Fruit fly (Drosophila melanogaster): Measurements from ENCODE around the gene Npc2c.

The Npc2c gene

DNA sequence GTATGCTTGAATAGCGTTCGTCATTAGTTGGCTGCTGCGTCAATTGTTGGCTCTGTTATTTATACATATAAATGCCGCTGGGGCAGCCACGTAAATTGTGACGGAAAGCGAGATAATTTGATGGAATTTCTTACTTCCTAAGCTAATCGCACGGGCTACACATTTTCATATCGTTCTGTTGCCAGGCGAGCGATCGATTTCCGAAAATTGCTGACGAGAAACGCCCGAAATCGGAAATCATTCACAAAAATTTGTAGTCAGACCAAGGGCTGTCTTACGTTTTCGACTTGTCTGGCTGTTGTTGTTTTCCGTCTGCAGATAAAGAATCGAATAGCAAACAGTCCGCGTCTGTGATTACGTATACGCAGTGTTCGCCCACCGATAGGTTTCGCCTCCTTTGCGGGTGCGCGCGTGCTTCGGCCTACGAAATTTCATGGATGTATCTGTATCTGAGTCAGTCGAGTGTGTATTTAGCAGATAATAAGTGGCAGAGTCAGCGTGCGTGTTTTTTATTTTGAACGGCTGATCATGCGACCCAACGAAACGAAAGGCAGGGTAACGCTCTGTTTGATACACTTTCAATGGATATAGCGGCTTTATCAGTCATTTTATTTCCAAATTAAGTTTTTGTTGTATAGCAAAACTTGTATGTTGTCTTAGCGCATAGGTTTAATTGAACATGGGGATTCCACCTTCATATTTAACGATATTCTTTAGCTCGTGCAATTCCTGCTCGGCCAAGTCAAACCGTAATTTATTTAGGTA, 37.7 kb downstream of the Npc2c start (continued):
- TF ChIP-seq CG2202 (tag; optimal IDR thresholded peaks at IDR 0.05) (no peak), pzg (GFP tag; optimal IDR thresholded peaks at IDR 0.05) (no peak), Fer2 (tag; optimal IDR thresholded peaks at IDR 0.05) (peak; percentile 43), H2.0 (GFP tag; IDR thresholded peaks at IDR 0.05) (peak; percentile 61)

DNA sequence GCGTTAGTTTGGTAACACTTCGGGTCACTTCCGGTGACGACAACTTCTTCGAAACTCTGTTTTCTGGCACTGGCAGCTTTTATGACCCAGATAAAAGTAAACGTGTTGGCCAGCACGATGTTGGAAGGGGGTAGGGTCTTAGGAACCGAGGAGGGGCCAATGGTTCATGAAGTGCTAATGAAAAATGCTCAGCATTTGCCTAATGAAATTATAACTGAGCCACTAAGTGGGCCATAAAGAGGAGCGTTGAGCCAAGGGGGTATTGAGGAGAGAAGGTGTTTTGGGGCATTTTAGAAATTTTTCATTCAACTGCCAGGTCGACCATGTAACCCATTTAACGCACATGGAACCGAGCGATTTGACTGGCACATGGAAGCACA, 38.2 kb downstream of the Npc2c start:
- TF ChIP-seq CG11695 (GFP tag; IDR thresholded peaks at IDR 0.05): no peak
- no peak for TF ChIP-seq dmrt11E (tag; optimal IDR thresholded peaks at IDR 0.05)
- TF ChIP-seq CG18011 (GFP tag; optimal IDR thresholded peaks at IDR 0.05): no peak
- TF ChIP-seq grau (tag; optimal IDR thresholded peaks at IDR 0.05): no peak
- no peak for TF ChIP-seq CG15601 (tag; optimal IDR thresholded peaks at IDR 0.05)
- TF ChIP-seq CG17359 (tag; optimal IDR thresholded peaks at IDR 0.05): no peak
- TF ChIP-seq CG12104 (GFP tag; optimal IDR thresholded peaks at IDR 0.05): no peak
- no peak for TF ChIP-seq lilli (GFP tag; optimal IDR thresholded peaks at IDR 0.05)
- TF ChIP-seq CG4707 (GFP tag; optimal IDR thresholded peaks at IDR 0.05): no peak
- TF ChIP-seq CG6654 (GFP tag; optimal IDR thresholded peaks at IDR 0.05): no peak
- TF ChIP-seq zf30C (GFP tag; optimal IDR thresholded peaks at IDR 0.05): no peak
- TF ChIP-seq otp (GFP tag; IDR thresholded peaks at IDR 0.05): peak; percentile 75; the same call in 2 of the 3 replicates
- no peak for TF ChIP-seq pita (GFP tag; optimal IDR thresholded peaks at IDR 0.05)
- TF ChIP-seq tup (GFP tag; optimal IDR thresholded peaks at IDR 0.05): no peak
- TF ChIP-seq CG1647 (GFP tag; optimal IDR thresholded peaks at IDR 0.05): no peak
- no peak for TF ChIP-seq Deaf1 (tag; optimal IDR thresholded peaks at IDR 0.05)
- TF ChIP-seq CG10462 (GFP tag; optimal IDR thresholded peaks at IDR 0.05): no peak
- no peak for TF ChIP-seq Elba2 (GFP tag; optimal IDR thresholded peaks at IDR 0.05)
- TF ChIP-seq chm (GFP tag; IDR thresholded peaks at IDR 0.05): no peak
- no peak for TF ChIP-seq CG4282 (GFP tag; optimal IDR thresholded peaks at IDR 0.05)
- TF ChIP-seq run (tag; optimal IDR thresholded peaks at IDR 0.05): no peak
- no peak for TF ChIP-seq lbe (GFP tag; optimal IDR thresholded peaks at IDR 0.05)
- TF ChIP-seq CG14667 (GFP tag; IDR thresholded peaks at IDR 0.05): no peak; the same call in 1 of the 2 replicates
- 0 out of 2 replicates have a peak, but pooled peaks have one; percentile 14 for TF ChIP-seq nerfin-2 (GFP tag; IDR thresholded peaks at IDR 0.05; ENCODE audit: partially characterized antibody)
- no peak for TF ChIP-seq sim (GFP tag; IDR thresholded peaks at IDR 0.05)
- TF ChIP-seq CG10147 (GFP tag; optimal IDR thresholded peaks at IDR 0.05): no peak
- TF ChIP-seq hbn (GFP tag; IDR thresholded peaks at IDR 0.05; ENCODE audit: partially characterized antibody): no peak
- peak; percentile 37 for TF ChIP-seq sd (tag; optimal IDR thresholded peaks at IDR 0.05)
- no peak for TF ChIP-seq cad (GFP tag; optimal IDR thresholded peaks at IDR 0.05)
- no peak for TF ChIP-seq CG17829 (tag; optimal IDR thresholded peaks at IDR 0.05)
- peak; percentile 29 for TF ChIP-seq cwo (GFP tag; optimal IDR thresholded peaks at IDR 0.05)
- no peak for TF ChIP-seq sisA (GFP tag; IDR thresholded peaks at IDR 0.05)
- peak; percentile 15 for TF ChIP-seq Sox100B (GFP tag; optimal IDR thresholded peaks at IDR 0.05)
- TF ChIP-seq CG7963 (GFP tag; IDR thresholded peaks at IDR 0.05; ENCODE audit: partially characterized antibody): no peak
- TF ChIP-seq CG4360 (GFP tag; IDR thresholded peaks at IDR 0.05): 0 out of 2 replicates have a peak, but pooled peaks have one; percentile 1
- no peak for TF ChIP-seq ind (GFP tag; optimal IDR thresholded peaks at IDR 0.05)
- TF ChIP-seq fd102C (GFP tag; optimal IDR thresholded peaks at IDR 0.05): no peak
- TF ChIP-seq ken (GFP tag; IDR thresholded peaks at IDR 0.05): no peak
- no peak for TF ChIP-seq D (optimal IDR thresholded peaks at IDR 0.05)
- TF ChIP-seq D (GFP tag; optimal IDR thresholded peaks at IDR 0.05): no peak
- TF ChIP-seq E2f1 (GFP tag; IDR thresholded peaks at IDR 0.05): no peak
- TF ChIP-seq crol (GFP tag; IDR thresholded peaks at IDR 0.05): peak; percentile 54; the same call in 1 of the 2 replicates
- no peak for TF ChIP-seq sqz (GFP tag; optimal IDR thresholded peaks at IDR 0.05)
- TF ChIP-seq ase (GFP tag; IDR thresholded peaks at IDR 0.05): no peak

Measured in whole organism, embryonic.